Fruit fly (Drosophila melanogaster) whole organism, embryonic: ENCODE data around the gene Rabex-5.

Experiments used
- CG10321 ChIP-seq: fragments of 200-800 bp; sonication (Bioruptor generic); IDR thresholded peaks from 2 replicates; pipeline ENCODE4 v1.3.6; 2022; ENCODE audit warnings: missing biosample characterization, missing genetic modification characterization
- CG10366 ChIP-seq: fragments of 200-800 bp; sonication (Bioruptor generic); IDR thresholded peaks from 2 replicates; pipeline ENCODE4 v1.3.6; 2022; ENCODE audit warnings: missing biosample characterization, missing genetic modification characterization
- CG12155 ChIP-seq: fragments of 200-800 bp; sonication (Bioruptor generic); optimal IDR thresholded peaks from 3 replicates; lab custom pipeline; 2016; ENCODE audit warnings: missing biosample characterization, missing genetic modification characterization
- CG12219 ChIP-seq: fragments of 200-800 bp; sonication (Bioruptor generic); optimal IDR thresholded peaks from 3 replicates; lab custom pipeline; 2018; ENCODE audit warnings: missing biosample characterization, mild to moderate bottlenecking, missing genetic modification characterization
- CG12299 ChIP-seq: fragments of 200-800 bp; sonication (Bioruptor generic); optimal IDR thresholded peaks from 2 replicates; lab custom pipeline; 2018; ENCODE audit warnings: missing biosample characterization, mild to moderate bottlenecking, missing genetic modification characterization
- CG13123 ChIP-seq: fragments of 200-800 bp; sonication (Bioruptor generic); optimal IDR thresholded peaks from 2 replicates; lab custom pipeline; 2016; ENCODE audit warnings: missing biosample characterization, missing genetic modification characterization
- CG13287 ChIP-seq: fragments of 200-800 bp; sonication (Bioruptor generic); IDR thresholded peaks from 2 replicates; pipeline ENCODE4 v1.3.6; 2022; ENCODE audit warnings: missing biosample characterization, missing genetic modification characterization; ENCODE audit not compliant: partially characterized antibody
- CG13424 ChIP-seq: fragments of 200-800 bp; sonication (Bioruptor generic); optimal IDR thresholded peaks from 2 replicates; lab custom pipeline; 2019; ENCODE audit warnings: missing biosample characterization, mild to moderate bottlenecking, missing genetic modification characterization, moderate library complexity
- CG17385 ChIP-seq: fragments of 200-800 bp; sonication (Bioruptor generic); optimal IDR thresholded peaks from 3 replicates; lab custom pipeline; 2018; ENCODE audit warnings: missing biosample characterization, mild to moderate bottlenecking, missing genetic modification characterization
- CG17568 ChIP-seq: fragments of 200-800 bp; sonication (Bioruptor generic); optimal IDR thresholded peaks from 2 replicates; lab custom pipeline; 2018; ENCODE audit warnings: missing biosample characterization, mild to moderate bottlenecking, missing genetic modification characterization, moderate library complexity
- CG31388 ChIP-seq: fragments of 200-800 bp; sonication (Bioruptor generic); optimal IDR thresholded peaks from 2 replicates; lab custom pipeline; 2016; ENCODE audit warnings: missing biosample characterization, missing genetic modification characterization
- CG32772 ChIP-seq: fragments of 200-800 bp; sonication (Bioruptor generic); IDR thresholded peaks from 2 replicates; pipeline ENCODE4 v1.3.6; 2022; ENCODE audit warnings: missing biosample characterization, missing genetic modification characterization
- CG3726 ChIP-seq: fragments of 200-800 bp; sonication (Bioruptor generic); IDR thresholded peaks from 3 replicates; pipeline ENCODE4, ENCODE4 v1.3.6; 2022; ENCODE audit warnings: missing biosample characterization, missing genetic modification characterization
- CG3838 ChIP-seq: fragments of 200-800 bp; sonication (Bioruptor generic); optimal IDR thresholded peaks from 3 replicates; lab custom pipeline; 2016; ENCODE audit warnings: missing biosample characterization, missing genetic modification characterization
- CG4282 ChIP-seq: fragments of 200-800 bp; sonication (Bioruptor generic); optimal IDR thresholded peaks from 2 replicates; lab custom pipeline; 2016; ENCODE audit warnings: missing biosample characterization, missing genetic modification characterization
- CG4328 ChIP-seq: fragments of 200-800 bp; sonication (Bioruptor generic); optimal IDR thresholded peaks from 3 replicates; lab custom pipeline; 2017; ENCODE audit warnings: missing biosample characterization, missing genetic modification reagents, missing genetic modification characterization
- CG4617 ChIP-seq: fragments of 200-800 bp; sonication (Bioruptor generic); optimal IDR thresholded peaks from 3 replicates; lab custom pipeline; 2016; ENCODE audit warnings: missing biosample characterization, missing genetic modification characterization, borderline replicate concordance
- CG8359 ChIP-seq: fragments of 200-800 bp; sonication (Bioruptor generic); optimal IDR thresholded peaks from 2 replicates; lab custom pipeline; 2017; ENCODE audit warnings: missing biosample characterization, mild to moderate bottlenecking, missing genetic modification characterization, borderline replicate concordance
- D ChIP-seq, 2 experiments: fragments of 200-800 bp in 1 of 2; fragments of >200 bp in 1 of 2; sonication (Bioruptor generic) in 1 of 2; optimal IDR thresholded peaks; 2 replicates in 1 of 2; 3 replicates in 1 of 2; lab custom pipeline; 2017; ENCODE audit warnings: mild to moderate bottlenecking in 1 of 2, missing biosample characterization in 1 of 2, missing genetic modification characterization in 1 of 2, missing genetic modification reagents in 1 of 2
- Dip2 ChIP-seq: fragments of 200-800 bp; sonication (Bioruptor generic); IDR thresholded peaks from 2 replicates; pipeline ENCODE4 v1.3.6; 2022; ENCODE audit warnings: missing biosample characterization, missing genetic modification characterization
- Dip3 ChIP-seq: fragments of 200-800 bp; sonication (Bioruptor generic); optimal IDR thresholded peaks from 3 replicates; lab custom pipeline; 2016; ENCODE audit warnings: missing biosample characterization, missing genetic modification characterization
- Eip74EF ChIP-seq, 2 experiments: fragments of 200-800 bp in 1 of 2; fragments of >200 bp in 1 of 2; sonication (Bioruptor generic) in 1 of 2; optimal IDR thresholded peaks; 2 replicates each; lab custom pipeline; 2017 to 2019; ENCODE audit warnings: missing biosample characterization in 2 of 2, missing genetic modification characterization in 2 of 2, mild to moderate bottlenecking in 1 of 2, moderate library complexity in 1 of 2
- Hmr ChIP-seq: fragments of 200-800 bp; sonication (Bioruptor generic); optimal IDR thresholded peaks from 3 replicates; lab custom pipeline; 2017; ENCODE audit warnings: mild to moderate bottlenecking, missing biosample characterization, missing genetic modification reagents, missing genetic modification characterization
- NC2β ChIP-seq: fragments of 200-800 bp; sonication (Bioruptor generic); optimal IDR thresholded peaks from 2 replicates; lab custom pipeline; 2016; ENCODE audit warnings: missing biosample characterization, missing genetic modification characterization
- Oli ChIP-seq: fragments of 200-800 bp; sonication (Bioruptor generic); optimal IDR thresholded peaks from 2 replicates; lab custom pipeline; 2018; ENCODE audit warnings: missing biosample characterization, mild to moderate bottlenecking, missing genetic modification characterization, moderate library complexity
- Sin3A ChIP-seq: fragments of >200 bp; optimal IDR thresholded peaks from 2 replicates; lab custom pipeline; 2018
- Six4 ChIP-seq: fragments of 200-800 bp; sonication (Bioruptor generic); optimal IDR thresholded peaks from 2 replicates; lab custom pipeline; 2016; ENCODE audit warnings: missing biosample characterization, missing genetic modification characterization
- Stat92E ChIP-seq, 3 experiments: fragments of >200 bp in 2 of 3; fragments of 200-800 bp in 1 of 3; sonication (Bioruptor generic) in 1 of 3; optimal IDR thresholded peaks; 2 replicates each; lab custom pipeline; 2017 to 2019; ENCODE audit warnings: missing biosample characterization in 3 of 3, missing genetic modification characterization in 3 of 3, mild to moderate bottlenecking in 1 of 3, moderate library complexity in 1 of 3
- Taf1 ChIP-seq: fragments of 200-800 bp; sonication (Bioruptor generic); IDR thresholded peaks from 2 replicates; pipeline ENCODE4 v1.3.6; 2022; ENCODE audit warnings: missing biosample characterization, missing genetic modification characterization
- Xbp1 ChIP-seq: fragments of 200-800 bp; sonication (Bioruptor generic); optimal IDR thresholded peaks from 3 replicates; lab custom pipeline; 2016; ENCODE audit warnings: missing biosample characterization, mild to moderate bottlenecking, missing genetic modification characterization
- bbx ChIP-seq: fragments of 200-800 bp; sonication (Bioruptor generic); IDR thresholded peaks from 2 replicates; pipeline ENCODE4 v1.3.6; 2022; ENCODE audit warnings: missing biosample characterization, missing genetic modification characterization; ENCODE audit not compliant: partially characterized antibody
- br ChIP-seq: fragments of >200 bp; optimal IDR thresholded peaks from 2 replicates; lab custom pipeline; 2017
- cato ChIP-seq: fragments of 200-800 bp; sonication (Bioruptor generic); optimal IDR thresholded peaks from 2 replicates; lab custom pipeline; 2016; ENCODE audit warnings: missing biosample characterization, missing genetic modification characterization, borderline replicate concordance
- chinmo ChIP-seq: fragments of 200-800 bp; sonication (Bioruptor generic); IDR thresholded peaks from 4 replicates; pipeline ENCODE4 v1.3.6; 2022; ENCODE audit warnings: missing biosample characterization, missing genetic modification characterization; ENCODE audit not compliant: partially characterized antibody
- crol ChIP-seq: fragments of 200-800 bp; sonication (Bioruptor generic); IDR thresholded peaks from 2 replicates; pipeline ENCODE4 v1.3.6; 2022; ENCODE audit warnings: missing biosample characterization, missing genetic modification characterization
- dmrt99B ChIP-seq: fragments of 200-800 bp; sonication (Bioruptor generic); optimal IDR thresholded peaks from 2 replicates; lab custom pipeline; 2018; ENCODE audit warnings: missing biosample characterization, mild to moderate bottlenecking, missing genetic modification characterization, moderate library complexity
- ewg ChIP-seq: fragments of 200-800 bp; sonication (Bioruptor generic); optimal IDR thresholded peaks from 3 replicates; lab custom pipeline; 2017; ENCODE audit warnings: mild to moderate bottlenecking, missing biosample characterization, missing genetic modification reagents, missing genetic modification characterization
- lab ChIP-seq: fragments of 200-800 bp; sonication (Bioruptor generic); optimal IDR thresholded peaks from 3 replicates; lab custom pipeline; 2017; ENCODE audit warnings: missing biosample characterization, missing genetic modification characterization, mild to moderate bottlenecking, moderate library complexity, missing genetic modification reagents
- lola ChIP-seq, 3 experiments: fragments of >200 bp in 2 of 3; fragments of 200-800 bp in 1 of 3; sonication (Bioruptor generic) in 1 of 3; optimal IDR thresholded peaks; 2 replicates each; lab custom pipeline; 2017 to 2019; ENCODE audit warnings: missing biosample characterization in 3 of 3, missing genetic modification characterization in 3 of 3, mild to moderate bottlenecking in 1 of 3, moderate library complexity in 1 of 3
- mirr ChIP-seq: fragments of 200-800 bp; sonication (Bioruptor generic); optimal IDR thresholded peaks from 3 replicates; lab custom pipeline; 2018; ENCODE audit warnings: missing biosample characterization, mild to moderate bottlenecking, missing genetic modification characterization
- nau ChIP-seq: fragments of 200-800 bp; sonication (Bioruptor generic); optimal IDR thresholded peaks from 3 replicates; lab custom pipeline; 2017; ENCODE audit warnings: missing biosample characterization, mild to moderate bottlenecking, missing genetic modification characterization, missing genetic modification reagents
- phol ChIP-seq: fragments of 200-800 bp; sonication (Bioruptor generic); optimal IDR thresholded peaks from 3 replicates; lab custom pipeline; 2018; ENCODE audit warnings: missing biosample characterization, mild to moderate bottlenecking, missing genetic modification characterization, moderate library complexity
- ranshi ChIP-seq: fragments of 200-800 bp; sonication (Bioruptor generic); IDR thresholded peaks from 2 replicates; pipeline ENCODE4 v1.3.6; 2022; ENCODE audit warnings: missing biosample characterization, missing genetic modification characterization
- run ChIP-seq: fragments of 200-800 bp; sonication (Bioruptor generic); optimal IDR thresholded peaks from 3 replicates; lab custom pipeline; 2018; ENCODE audit warnings: missing biosample characterization, mild to moderate bottlenecking, missing genetic modification characterization
- so ChIP-seq: fragments of 200-800 bp; sonication (Bioruptor generic); IDR thresholded peaks from 3 replicates; pipeline ENCODE4 v1.3.6; 2022; ENCODE audit warnings: missing biosample characterization, missing genetic modification characterization
- sqz ChIP-seq: fragments of 200-800 bp; sonication (Bioruptor generic); optimal IDR thresholded peaks from 3 replicates; lab custom pipeline; 2018; ENCODE audit warnings: missing biosample characterization, mild to moderate bottlenecking, missing genetic modification characterization
- trh ChIP-seq: fragments of 200-800 bp; sonication (Bioruptor generic); optimal IDR thresholded peaks from 2 replicates; lab custom pipeline; 2016; ENCODE audit warnings: missing biosample characterization, missing genetic modification characterization
- tx ChIP-seq: fragments of 200-800 bp; sonication (Bioruptor generic); optimal IDR thresholded peaks from 2 replicates; lab custom pipeline; 2016; ENCODE audit warnings: missing biosample characterization, missing genetic modification characterization

Rabex-5 gene

dm6 chr3L:1300076-1300635 is 4.4 kb downstream of the Rabex-5 start (continued):
- TF ChIP-seq ewg (GFP tag; lab: Kevin White, UChicago) (peak; percentile 65), CG17385 (GFP tag; lab: Kevin White, UChicago) (peak; percentile 79), Oli (tag; lab: Kevin White, UChicago) (peak; percentile 83), CG13287 (GFP tag; lab: Robert Waterston, UW) (no peak), lab (GFP tag; lab: Kevin White, UChicago) (peak; percentile 88), so (GFP tag; lab: Robert Waterston, UW) (no peak; the same call in none of the 3 replicates), CG32772 (GFP tag; lab: Robert Waterston, UW) (peak; percentile 71), dmrt99B (tag; lab: Kevin White, UChicago) (peak; percentile 84), CG4282 (GFP tag; lab: Kevin White, UChicago) (no peak), ranshi (peak; percentile 78; the same call in 1 of the 2 replicates), lola (GFP tag; optimal IDR thresholded peaks at IDR 0.05; lab: Kevin White, UChicago) (peak in 1 of 3 experiments; percentile 88), CG12219 (GFP tag; lab: Kevin White, UChicago) (peak; percentile 66), CG10366 (peak; percentile 79), CG13123 (GFP tag; lab: Kevin White, UChicago) (peak; percentile 42), run (tag; lab: Kevin White, UChicago) (peak; percentile 60), NC2β (GFP tag; lab: Kevin White, UChicago) (peak; percentile 19), CG4328 (peak; percentile 84), nau (no peak), CG17568 (GFP tag; lab: Kevin White, UChicago) (no peak), Eip74EF (GFP tag; optimal IDR thresholded peaks at IDR 0.05; lab: Kevin White, UChicago) (peak in 1 of 2 experiments; percentile 83), CG13424 (peak; percentile 82), Dip2 (no peak), CG12155 (peak; percentile 76), Hmr (GFP tag; lab: Kevin White, UChicago) (peak; percentile 79), CG4617 (peak; percentile 61), trh (GFP tag; lab: Kevin White, UChicago) (peak; percentile 27), CG10321 (GFP tag; lab: Robert Waterston, UW) (0 out of 2 replicates have a peak, but pooled peaks have one; percentile 9), br (no peak), D (optimal IDR thresholded peaks at IDR 0.05; lab: Kevin White, UChicago) (no peak), D (GFP tag; optimal IDR thresholded peaks at IDR 0.05; lab: Kevin White, UChicago) (peak; percentile 87), CG3726 (GFP tag; lab: Robert Waterston, UW) (0 out of 3 replicates have a peak, but pooled peaks have one; percentile 47), Six4 (GFP tag; lab: Kevin White, UChicago) (peak; percentile 80), Dip3 (GFP tag; lab: Kevin White, UChicago) (peak; percentile 43), CG8359 (peak; percentile 62), tx (GFP tag; lab: Kevin White, UChicago) (no peak), sqz (no peak), Stat92E (GFP tag; optimal IDR thresholded peaks at IDR 0.05; lab: Kevin White, UChicago) (peak in 1 of 3 experiments; percentile 37), phol (tag; lab: Kevin White, UChicago) (peak; percentile 88), mirr (peak; percentile 25), CG3838 (GFP tag; lab: Kevin White, UChicago) (peak; percentile 30), bbx (no peak), crol (peak; percentile 85), CG12299 (tag; lab: Kevin White, UChicago) (peak; percentile 67), chinmo (GFP tag; lab: Robert Waterston, UW) (no peak), cato (peak; percentile 34), Xbp1 (GFP tag; lab: Kevin White, UChicago) (peak; percentile 76), Sin3A (no peak), Taf1 (GFP tag; lab: Robert Waterston, UW) (peak; percentile 39; the same call in 1 of the 2 replicates), CG31388 (peak; percentile 48)
